Fruit fly (Drosophila melanogaster): ENCODE results near the gene CG5001.

CG5001 gene

DNA sequence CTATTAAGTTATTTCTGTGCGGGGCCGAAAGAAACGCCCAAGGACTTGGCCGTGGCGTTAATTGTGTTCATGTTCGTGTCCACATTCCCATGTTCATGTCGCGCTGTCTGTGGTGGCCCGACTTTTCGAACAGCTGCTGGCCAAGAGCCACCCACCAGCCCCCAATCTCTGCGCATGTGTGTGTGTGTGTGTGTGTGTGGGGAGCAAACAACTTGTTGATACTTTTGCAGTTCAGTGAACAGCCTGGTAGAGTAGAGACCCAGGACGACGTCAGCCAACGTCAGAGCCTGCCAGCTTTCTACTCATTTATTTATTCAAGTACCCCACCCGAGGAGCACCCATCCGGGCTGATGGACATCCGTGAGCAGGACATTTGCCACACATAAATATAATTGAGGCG is 48.6 kb upstream of the CG5001 start:
- no peak for TF ChIP-seq CG15011 (GFP tag; optimal IDR thresholded peaks at IDR 0.05)
- peak; percentile 11 for TF ChIP-seq Med (GFP tag)
- TF ChIP-seq CG14014 (GFP tag; IDR thresholded peaks at IDR 0.05), result no peak
- TF ChIP-seq abd-A (tag; optimal IDR thresholded peaks at IDR 0.05), result peak; percentile 1
- TF ChIP-seq Poxn (GFP tag; IDR thresholded peaks at IDR 0.05), result no peak
- TF ChIP-seq scrt (GFP tag; optimal IDR thresholded peaks at IDR 0.05), result peak; percentile 93
- TF ChIP-seq CG10565 (GFP tag; optimal IDR thresholded peaks at IDR 0.05), result no peak

DNA sequence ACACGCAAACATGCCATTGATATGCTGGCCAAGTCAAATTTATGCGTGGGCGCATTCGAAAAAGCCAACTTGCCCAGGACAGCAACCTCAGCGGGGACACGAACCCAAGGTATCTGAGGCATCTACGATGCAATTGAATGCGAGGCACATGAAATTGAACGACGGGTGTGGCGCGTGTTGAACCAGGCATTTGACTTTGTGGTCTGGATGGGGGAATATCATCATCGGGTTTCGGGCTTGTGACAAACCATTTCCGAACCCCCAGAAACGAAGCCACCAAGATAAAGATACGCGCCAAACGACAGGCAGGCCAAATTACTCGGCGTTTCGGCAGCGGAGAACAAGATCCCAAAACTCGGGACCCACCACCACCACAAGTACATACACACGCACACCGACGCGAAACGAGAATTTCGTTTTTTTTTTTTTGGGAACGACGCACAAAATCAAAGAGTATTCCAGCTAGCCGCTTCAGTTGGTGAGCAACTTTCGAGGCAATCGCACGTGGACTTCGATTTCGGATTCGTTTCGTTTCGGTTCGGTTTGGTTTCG is 42.8 kb upstream of the CG5001 start, which contains the start of gene MFS3:
Gene MFS3, plus strand, starts transcription at position 472 of the 552 bp plus-strand sequence.
- peak; percentile 88 for TF ChIP-seq D19A (tag; optimal IDR thresholded peaks at IDR 0.05)
- peak; percentile 65 for TF ChIP-seq Med (GFP tag)
- TF ChIP-seq CG33213 (GFP tag; optimal IDR thresholded peaks at IDR 0.05), result no peak
- TF ChIP-seq corto (GFP tag; optimal IDR thresholded peaks at IDR 0.05), result no peak
- TF ChIP-seq HmgZ (tag; optimal IDR thresholded peaks at IDR 0.05), result peak; percentile 4
- TF ChIP-seq NC2β (GFP tag; optimal IDR thresholded peaks at IDR 0.05), result peak; percentile 19
- TF ChIP-seq Bgb (GFP tag; IDR thresholded peaks at IDR 0.05; ENCODE audit: partially characterized antibody), result peak; percentile 26; the same call in 1 of the 2 replicates
- peak; percentile 64 for TF ChIP-seq lab (GFP tag; optimal IDR thresholded peaks at IDR 0.05)
- no peak for TF ChIP-seq Hr78 (GFP tag; optimal IDR thresholded peaks at IDR 0.05)
- peak; percentile 36 for TF ChIP-seq Myb (GFP tag; optimal IDR thresholded peaks at IDR 0.05)
- TF ChIP-seq CG17912 (GFP tag; optimal IDR thresholded peaks at IDR 0.05), result no peak
- peak; percentile 19 for TF ChIP-seq CG3163 (GFP tag; optimal IDR thresholded peaks at IDR 0.05)
- TF ChIP-seq CG17568 (GFP tag; optimal IDR thresholded peaks at IDR 0.05), result no peak
- TF ChIP-seq CG12769 (tag; optimal IDR thresholded peaks at IDR 0.05), result peak; percentile 89
- no peak for TF ChIP-seq CG11695 (GFP tag; IDR thresholded peaks at IDR 0.05)
- TF ChIP-seq HLHmδ (GFP tag; optimal IDR thresholded peaks at IDR 0.05), result peak; percentile 37
- TF ChIP-seq grn (GFP tag; optimal IDR thresholded peaks at IDR 0.05), result peak; percentile 58
- no peak for TF ChIP-seq nau (GFP tag; optimal IDR thresholded peaks at IDR 0.05)
- no peak for TF ChIP-seq CG14965 (GFP tag; optimal IDR thresholded peaks at IDR 0.05; ENCODE audit: borderline replicate concordance)
- no peak for TF ChIP-seq luna (GFP tag; optimal IDR thresholded peaks at IDR 0.05)
- peak; percentile 54; the same call in 2 of the 3 replicates for TF ChIP-seq ci (GFP tag; IDR thresholded peaks at IDR 0.05)
- no peak for TF ChIP-seq CG1233 (GFP tag; optimal IDR thresholded peaks at IDR 0.05)
- TF ChIP-seq NC2α (GFP tag; optimal IDR thresholded peaks at IDR 0.05), result no peak
- TF ChIP-seq fru (optimal IDR thresholded peaks at IDR 0.05), result no peak
- peak; percentile 95 for TF ChIP-seq chinmo (GFP tag; IDR thresholded peaks at IDR 0.05; ENCODE audit: partially characterized antibody)
- TF ChIP-seq CG6272 (GFP tag; IDR thresholded peaks at IDR 0.05), result peak; percentile 6; the same call in 1 of the 2 replicates
- no peak for TF ChIP-seq D (optimal IDR thresholded peaks at IDR 0.05)
- TF ChIP-seq D (GFP tag; optimal IDR thresholded peaks at IDR 0.05), result no peak
- TF ChIP-seq Asciz (GFP tag; optimal IDR thresholded peaks at IDR 0.05), result no peak
- no peak for TF ChIP-seq NK7.1 (GFP tag; optimal IDR thresholded peaks at IDR 0.05)
- peak; percentile 80 for TF ChIP-seq kni (GFP tag; optimal IDR thresholded peaks at IDR 0.05)
- no peak for TF ChIP-seq CG17829 (tag; optimal IDR thresholded peaks at IDR 0.05)
- TF ChIP-seq Six4 (GFP tag; optimal IDR thresholded peaks at IDR 0.05), result no peak
- no peak for TF ChIP-seq ftz-f1 (GFP tag; optimal IDR thresholded peaks at IDR 0.05)
- TF ChIP-seq gro (GFP tag; optimal IDR thresholded peaks at IDR 0.05), result peak; percentile 26
- peak; percentile 96 for TF ChIP-seq sqz (GFP tag; optimal IDR thresholded peaks at IDR 0.05)
- no peak for TF ChIP-seq oc (tag; optimal IDR thresholded peaks at IDR 0.05)
- TF ChIP-seq Opbp (GFP tag; IDR thresholded peaks at IDR 0.05; ENCODE audit: partially characterized antibody), result peak; percentile 13; the same call in 1 of the 3 replicates
- TF ChIP-seq Nf-YA (GFP tag; IDR thresholded peaks at IDR 0.05), result no peak
- TF ChIP-seq Xrp1 (GFP tag; IDR thresholded peaks at IDR 0.05), result peak; percentile 15; the same call in 1 of the 2 replicates
- TF ChIP-seq seq (GFP tag; IDR thresholded peaks at IDR 0.05), result no peak
- TF ChIP-seq CG17359 (tag; optimal IDR thresholded peaks at IDR 0.05), result peak; percentile 32
- TF ChIP-seq CG6813 (GFP tag; optimal IDR thresholded peaks at IDR 0.05), result no peak

Data from whole organism, embryonic.